Worm (Caenorhabditis elegans) whole organism, L4 larva: ENCODE results near the gene M05D6.5.

Source experiments
- F26F4.8 ChIP-seq: fragments of 200-800 bp; sonication (Bioruptor generic); conservative IDR thresholded peaks from 2 replicates; pipeline ENCODE4 v1.3.6; 2022; ENCODE audit warnings: missing genetic modification characterization, missing compliant biosample characterization
- F44E2.7 ChIP-seq: fragments of 200-800 bp; sonication (Bioruptor generic); IDR thresholded peaks from 2 replicates; pipeline ENCODE4 v2.1.2; 2022; ENCODE audit warnings: missing genetic modification characterization, missing compliant biosample characterization
- F49E8.2 ChIP-seq: sonication (generic microtip); optimal IDR thresholded peaks from 2 replicates; lab custom pipeline; 2016; ENCODE audit warnings: missing compliant biosample characterization, mild to moderate bottlenecking, missing genetic modification characterization, borderline replicate concordance
- R02D3.7 ChIP-seq: fragments of 150-350 bp; sonication (generic microtip); optimal IDR thresholded peaks from 3 replicates; lab custom pipeline; 2014; ENCODE audit warnings: missing biosample characterization, missing genetic modification characterization
- T26A8.4 ChIP-seq: fragments of 200-800 bp; sonication (Bioruptor generic); IDR thresholded peaks from 2 replicates; pipeline ENCODE4 v1.3.6; 2022; ENCODE audit warnings: missing genetic modification characterization, missing compliant biosample characterization
- Y48G9A.11 ChIP-seq: fragments of 200-800 bp; sonication (Bioruptor generic); IDR thresholded peaks from 2 replicates; pipeline ENCODE4 v1.3.6; 2022; ENCODE audit warnings: missing genetic modification reagents, missing genetic modification characterization, missing compliant biosample characterization
- Y75B8A.6 ChIP-seq: fragments of 200-800 bp; sonication (Bioruptor generic); IDR thresholded peaks from 2 replicates; pipeline ENCODE4 v1.3.6; 2022; ENCODE audit warnings: missing genetic modification reagents, missing genetic modification characterization, missing compliant biosample characterization
- ZK546.5 ChIP-seq, 2 experiments: sonication (generic microtip); optimal IDR thresholded peaks; 2 replicates each; lab custom pipeline; 2017; ENCODE audit warnings: missing biosample characterization in 2 of 2, missing genetic modification characterization in 2 of 2
- aly-2 ChIP-seq: sonication (generic microtip); optimal IDR thresholded peaks from 2 replicates; lab custom pipeline; 2018; ENCODE audit warnings: missing biosample characterization, missing genetic modification characterization
- attf-4 ChIP-seq: sonication (generic microtip); optimal IDR thresholded peaks from 3 replicates; lab custom pipeline; 2017; ENCODE audit warnings: missing biosample characterization, missing genetic modification characterization
- ceh-20 ChIP-seq: fragments of 200-800 bp; sonication (Bioruptor generic); IDR thresholded peaks from 2 replicates; pipeline ENCODE4 v1.3.6; 2022; ENCODE audit warnings: missing genetic modification reagents, missing genetic modification characterization, missing compliant biosample characterization
- ceh-44 ChIP-seq: fragments of 200-800 bp; sonication (Bioruptor generic); IDR thresholded peaks from 2 replicates; pipeline ENCODE4 v1.3.6; 2022; ENCODE audit warnings: missing genetic modification reagents, missing genetic modification characterization, missing compliant biosample characterization
- daf-12 ChIP-seq: fragments of 150-350 bp; optimal IDR thresholded peaks from 2 replicates; lab custom pipeline; 2014; ENCODE audit warnings: missing biosample characterization, missing genetic modification reagents, missing genetic modification characterization
- dmd-6 ChIP-seq: fragments of 200-800 bp; sonication (Bioruptor generic); IDR thresholded peaks from 2 replicates; pipeline ENCODE4 v1.3.6; 2022; ENCODE audit warnings: missing genetic modification reagents, missing genetic modification characterization, missing compliant biosample characterization
- dpl-1 ChIP-seq: fragments of 150-350 bp; optimal IDR thresholded peaks from 2 replicates; lab custom pipeline; 2014; ENCODE audit warnings: missing biosample characterization, missing genetic modification reagents, missing genetic modification characterization
- duxl-1 ChIP-seq: sonication (generic microtip); optimal IDR thresholded peaks from 2 replicates; lab custom pipeline; 2016; ENCODE audit warnings: mild to moderate bottlenecking, missing genetic modification characterization, moderate library complexity, missing compliant biosample characterization; ENCODE audit not compliant: poor library complexity
- dve-1 ChIP-seq: sonication (generic microtip); optimal IDR thresholded peaks from 2 replicates; lab custom pipeline; 2017; ENCODE audit warnings: antibody characterized with exemption, mild to moderate bottlenecking, missing genetic modification characterization, missing compliant biosample characterization; ENCODE audit not compliant: insufficient read depth
- egl-43 ChIP-seq: fragments of 200-800 bp; sonication (Bioruptor generic); IDR thresholded peaks from 2 replicates; pipeline ENCODE4 v1.3.6; 2022; ENCODE audit warnings: missing genetic modification reagents, missing genetic modification characterization, missing compliant biosample characterization
- hif-1 ChIP-seq, 2 experiments: sonication (generic microtip); optimal IDR thresholded peaks; 2 replicates each; lab custom pipeline; 2016 to 2017; ENCODE audit warnings: missing compliant biosample characterization in 2 of 2, missing genetic modification characterization in 2 of 2, missing genetic modification reagents in 2 of 2, missing genotype in 2 of 2, mild to moderate bottlenecking in 1 of 2
- hlh-11 ChIP-seq: fragments of 200-800 bp; sonication (Bioruptor generic); optimal IDR thresholded peaks from 2 replicates; lab custom pipeline; 2018; ENCODE audit warnings: mild to moderate bottlenecking, missing genetic modification characterization, missing compliant biosample characterization
- hlh-30 ChIP-seq: sonication (generic microtip); optimal IDR thresholded peaks from 2 replicates; lab custom pipeline; 2017; ENCODE audit warnings: antibody characterized with exemption, mild to moderate bottlenecking, missing genetic modification characterization, missing compliant biosample characterization; ENCODE audit not compliant: insufficient read depth
- hmg-1.1 ChIP-seq: fragments of 200-800 bp; sonication (Bioruptor generic); IDR thresholded peaks from 2 replicates; pipeline ENCODE4 v1.3.6; 2022; ENCODE audit warnings: missing genetic modification reagents, missing genetic modification characterization, missing compliant biosample characterization
- lin-29 ChIP-seq: fragments of 200-800 bp; sonication (Bioruptor generic); IDR thresholded peaks from 2 replicates; pipeline ENCODE4 v1.3.6; 2022; ENCODE audit warnings: missing genetic modification reagents, missing genetic modification characterization, missing compliant biosample characterization
- lin-38 ChIP-seq: fragments of 200-800 bp; sonication (Bioruptor generic); IDR thresholded peaks from 2 replicates; pipeline ENCODE4 v1.3.6; 2022; ENCODE audit warnings: missing genetic modification reagents, missing genetic modification characterization, missing compliant biosample characterization
- lsy-2 ChIP-seq, 2 experiments: fragments of 150-350 bp in 1 of 2; sonication (generic microtip) in 1 of 2; optimal IDR thresholded peaks; 2 replicates each; lab custom pipeline; 2014 to 2017; ENCODE audit warnings: missing biosample characterization in 2 of 2, missing genetic modification characterization in 2 of 2
- madf-5 ChIP-seq, 2 experiments: fragments of 200-800 bp; sonication (Bioruptor generic); IDR thresholded peaks; 2 replicates each; pipeline ENCODE4 v1.3.6; 2022; ENCODE audit warnings: missing compliant biosample characterization in 2 of 2, missing genetic modification characterization in 2 of 2
- madf-9 ChIP-seq: fragments of 200-800 bp; sonication (Bioruptor generic); conservative IDR thresholded peaks from 2 replicates; pipeline ENCODE4 v1.3.6; 2022; ENCODE audit warnings: missing genetic modification reagents, missing genetic modification characterization, missing compliant biosample characterization
- mdl-1 ChIP-seq, 2 experiments: fragments of 150-350 bp in 1 of 2; sonication (generic microtip) in 1 of 2; optimal IDR thresholded peaks; 2 replicates each; lab custom pipeline; 2014 to 2017; ENCODE audit warnings: missing biosample characterization in 2 of 2, missing genetic modification characterization in 2 of 2
- mep-1 ChIP-seq: fragments of 150-350 bp; sonication (generic microtip); optimal IDR thresholded peaks from 3 replicates; lab custom pipeline; 2014; ENCODE audit warnings: missing biosample characterization, missing genetic modification characterization
- mes-2 ChIP-seq: sonication (generic microtip); optimal IDR thresholded peaks from 2 replicates; lab custom pipeline; 2016; ENCODE audit warnings: missing genotype, mild to moderate bottlenecking, missing genetic modification characterization, missing compliant biosample characterization; ENCODE audit not compliant: poor library complexity, severe bottlenecking
- mxl-3 ChIP-seq: fragments of 200-800 bp; sonication (Bioruptor generic); optimal IDR thresholded peaks from 2 replicates; lab custom pipeline; 2018; ENCODE audit warnings: mild to moderate bottlenecking, missing genetic modification characterization, missing compliant biosample characterization
- nhr-102 ChIP-seq: sonication (generic microtip); optimal IDR thresholded peaks from 2 replicates; lab custom pipeline; 2016; ENCODE audit warnings: mild to moderate bottlenecking, missing genetic modification characterization, moderate library complexity, missing compliant biosample characterization
- nhr-28 ChIP-seq: fragments of 150-350 bp; optimal IDR thresholded peaks from 2 replicates; lab custom pipeline; 2014; ENCODE audit warnings: missing biosample characterization, missing genetic modification characterization
- nhr-41 ChIP-seq: fragments of 200-800 bp; sonication (Bioruptor generic); IDR thresholded peaks from 2 replicates; pipeline ENCODE4 v1.3.6; 2022; ENCODE audit warnings: missing genetic modification reagents, missing genetic modification characterization, missing compliant biosample characterization
- rbr-2 ChIP-seq: sonication (generic microtip); optimal IDR thresholded peaks from 2 replicates; lab custom pipeline; 2016; ENCODE audit warnings: missing genotype, missing genetic modification characterization, missing compliant biosample characterization
- sdz-12 ChIP-seq: fragments of 200-800 bp; sonication (Bioruptor generic); optimal IDR thresholded peaks from 2 replicates; lab custom pipeline; 2018; ENCODE audit warnings: mild to moderate bottlenecking, missing genetic modification characterization, missing compliant biosample characterization
- snpc-1.2 ChIP-seq: fragments of 200-800 bp; sonication (Bioruptor generic); IDR thresholded peaks from 2 replicates; pipeline ENCODE4 v1.3.6; 2022; ENCODE audit warnings: missing genetic modification reagents, missing genetic modification characterization, missing compliant biosample characterization
- unc-39 ChIP-seq: sonication (generic microtip); optimal IDR thresholded peaks from 2 replicates; lab custom pipeline; 2017; ENCODE audit warnings: missing biosample characterization, missing genetic modification characterization
- vab-7 ChIP-seq: fragments of 200-800 bp; sonication (Bioruptor generic); IDR thresholded peaks from 2 replicates; pipeline ENCODE4 v1.3.6; 2022; ENCODE audit warnings: missing genetic modification reagents, missing genetic modification characterization, missing compliant biosample characterization
- zag-1 ChIP-seq: fragments of 150-350 bp; optimal IDR thresholded peaks from 2 replicates; lab custom pipeline; 2014; ENCODE audit warnings: missing biosample characterization, missing genetic modification characterization

M05D6.5 gene

DNA sequence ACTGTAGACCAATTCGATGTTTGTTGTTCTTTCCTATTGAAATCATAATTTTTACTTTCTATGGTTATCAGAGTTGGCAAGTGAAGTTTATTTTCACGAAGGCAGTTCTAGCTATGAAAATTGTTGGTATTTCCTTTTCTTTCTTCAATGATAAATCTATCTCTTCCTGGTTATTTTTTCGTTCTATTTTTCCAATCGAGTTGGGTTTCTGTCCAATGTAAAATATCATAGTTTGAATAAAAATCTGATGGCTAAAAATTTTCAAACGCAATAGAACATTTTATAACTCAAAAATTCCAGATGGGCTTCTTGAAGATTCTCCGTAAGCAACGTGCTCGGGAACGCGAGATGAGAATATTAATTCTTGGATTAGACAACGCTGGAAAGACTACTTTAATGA lies 38.0 kb downstream of the M05D6.5 start, which contains the start of gene evl-20:
TSS of gene evl-20 (plus strand) at position 301 of the 400 bp plus-strand sequence.
- TF ChIP-seq lin-38 (peak; percentile 38; the same call in 1 of the 2 replicates), F49E8.2 (tag; lab: Kevin White, UChicago) (peak; percentile 16), nhr-102 (tag; lab: Kevin White, UChicago) (no peak)

ce11 chrII:8442717-8443223 lies 39.2 kb downstream of the M05D6.5 start, which contains the start of gene eif-3.G:
Gene eif-3.G, plus strand, starts transcription at chrII:8442767.
- TF ChIP-seq snpc-1.2: 0 out of 2 replicates have a peak, but pooled peaks have one; percentile 10
- TF ChIP-seq T26A8.4: no peak
- TF ChIP-seq vab-7: no peak

ce11 chrII:8442176-8442575 lies 39.8 kb downstream of the M05D6.5 start:
- peak; percentile 6; the same call in 1 of the 2 replicates for TF ChIP-seq Y48G9A.11 (GFP tag; lab: Robert Waterston, UW)
- no peak for TF ChIP-seq F26F4.8 (GFP tag; lab: Robert Waterston, UW)
- peak; percentile 46 for TF ChIP-seq dve-1 (tag; lab: Kevin White, UChicago)
- peak; percentile 57 for TF ChIP-seq dpl-1 (GFP tag; lab: Kevin White, UChicago)
- no peak for TF ChIP-seq unc-39 (tag; lab: Kevin White, UChicago)
- TF ChIP-seq nhr-28: peak; percentile 74
- peak in 1 of 2 experiments; percentile 5 for TF ChIP-seq hif-1 (tag; optimal IDR thresholded peaks at IDR 0.05; lab: Kevin White, UChicago)
- TF ChIP-seq mxl-3 (GFP tag; lab: Kevin White, UChicago): no peak
- TF ChIP-seq lin-38: peak; percentile 60
- TF ChIP-seq rbr-2 (tag; lab: Kevin White, UChicago): peak; percentile 32
- no peak for TF ChIP-seq lin-29 (GFP tag; lab: Robert Waterston, UW)
- TF ChIP-seq dmd-6 (GFP tag; lab: Robert Waterston, UW): peak; percentile 9; the same call in 1 of the 2 replicates
- TF ChIP-seq nhr-41 (GFP tag; lab: Robert Waterston, UW): no peak
- TF ChIP-seq daf-12 (tag; lab: Kevin White, UChicago): no peak
- TF ChIP-seq zag-1: no peak
- peak; percentile 39 for TF ChIP-seq duxl-1 (tag; lab: Kevin White, UChicago)
- no peak for TF ChIP-seq ceh-44 (GFP tag; lab: Robert Waterston, UW)
- no peak for TF ChIP-seq mdl-1 (tag; optimal IDR thresholded peaks at IDR 0.05; lab: Kevin White, UChicago)
- no peak for TF ChIP-seq madf-5 (GFP tag; IDR thresholded peaks at IDR 0.05; lab: Robert Waterston, UW)
- TF ChIP-seq R02D3.7 (tag; lab: Kevin White, UChicago): no peak
- peak; percentile 26 for TF ChIP-seq hlh-11 (tag; lab: Kevin White, UChicago)
- TF ChIP-seq mes-2 (tag; lab: Kevin White, UChicago): peak; percentile 69
- TF ChIP-seq aly-2 (tag; lab: Kevin White, UChicago): no peak
- peak in 1 of 2 experiments; percentile 91 for TF ChIP-seq lsy-2 (tag; optimal IDR thresholded peaks at IDR 0.05; lab: Kevin White, UChicago)
- peak; percentile 48 for TF ChIP-seq mep-1 (tag; lab: Kevin White, UChicago)
- peak; percentile 23; the same call in 1 of the 2 replicates for TF ChIP-seq T26A8.4
- no peak for TF ChIP-seq sdz-12 (GFP tag; lab: Kevin White, UChicago)
- TF ChIP-seq Y75B8A.6 (GFP tag; lab: Robert Waterston, UW): no peak
- TF ChIP-seq hlh-30 (tag; lab: Kevin White, UChicago): peak; percentile 48
- peak; percentile 48 for TF ChIP-seq hmg-1.1 (GFP tag; lab: Robert Waterston, UW)
- TF ChIP-seq ceh-20 (GFP tag; lab: Robert Waterston, UW): 0 out of 2 replicates have a peak, but pooled peaks have one; percentile 12
- TF ChIP-seq attf-4 (tag; lab: Kevin White, UChicago): no peak
- no peak for TF ChIP-seq egl-43
- TF ChIP-seq madf-9 (GFP tag; lab: Robert Waterston, UW): no peak
- TF ChIP-seq F44E2.7 (GFP tag; lab: Robert Waterston, UW): no peak
- no peak for TF ChIP-seq ZK546.5 (tag; optimal IDR thresholded peaks at IDR 0.05; lab: Kevin White, UChicago)
